Worm (Caenorhabditis elegans) whole organism, L3 larva: ENCODE results near the gene twk-25.

Experiments used
- egl-27 ChIP-seq: sonication (generic microtip); optimal IDR thresholded peaks from 4 replicates; lab custom pipeline; 2017; ENCODE audit warnings: missing biosample characterization, missing genetic modification reagents, missing genetic modification characterization
- snpc-4 ChIP-seq: fragments of 150-350 bp; optimal IDR thresholded peaks from 2 replicates; lab custom pipeline; 2014; ENCODE audit warnings: missing biosample characterization, missing genetic modification characterization
- zag-1 ChIP-seq: fragments of 150-350 bp; optimal IDR thresholded peaks from 2 replicates; lab custom pipeline; 2014; ENCODE audit warnings: missing biosample characterization, missing genetic modification characterization
- ztf-11 ChIP-seq: fragments of 150-350 bp; optimal IDR thresholded peaks from 2 replicates; lab custom pipeline; 2014; ENCODE audit warnings: missing biosample characterization, missing genetic modification characterization

- TF ChIP-seq ztf-11 (no peak), zag-1 (tag; lab: Kevin White, UChicago) (no peak), egl-27 (tag; lab: Kevin White, UChicago) (no peak), snpc-4 (no peak)
Observed at ce11 chrIV:11455824-11456223, 48.7 kb upstream of the twk-25 start.
